Worm (Caenorhabditis elegans) whole organism, midembryonic: ENCODE measurements around the gene Y81B9A.2.

Experiments
- cog-1 ChIP-seq: sonication (generic microtip); optimal IDR thresholded peaks from 2 replicates; lab custom pipeline; 2016; ENCODE audit warnings: missing genetic modification characterization, missing compliant biosample characterization
- flt-1 ChIP-seq: fragments of 200-800 bp; sonication (Bioruptor generic); IDR thresholded peaks from 2 replicates; pipeline ENCODE4 v1.3.6; 2022; ENCODE audit warnings: missing genetic modification characterization, missing compliant biosample characterization
- klf-2 ChIP-seq: fragments of 200-800 bp; sonication (Bioruptor generic); conservative IDR thresholded peaks from 2 replicates; pipeline ENCODE4 v1.3.6; 2022; ENCODE audit warnings: missing genetic modification reagents, missing genetic modification characterization, missing compliant biosample characterization
- med-1 ChIP-seq: sonication (generic microtip); optimal IDR thresholded peaks from 2 replicates; lab custom pipeline; 2017; ENCODE audit warnings: missing genetic modification characterization, mild to moderate bottlenecking, missing compliant biosample characterization, antibody characterized with exemption, missing genetic modification reagents; ENCODE audit not compliant: insufficient read depth
- ref-1 ChIP-seq: fragments of 200-800 bp; sonication (Bioruptor generic); conservative IDR thresholded peaks from 2 replicates; pipeline ENCODE4 v1.3.6; 2022; ENCODE audit warnings: missing genetic modification reagents, missing genetic modification characterization, missing compliant biosample characterization
- tab-1 ChIP-seq: fragments of 200-800 bp; sonication (Bioruptor generic); IDR thresholded peaks from 2 replicates; pipeline ENCODE4 v1.3.6; 2022; ENCODE audit warnings: missing genetic modification characterization, missing compliant biosample characterization

DNA sequence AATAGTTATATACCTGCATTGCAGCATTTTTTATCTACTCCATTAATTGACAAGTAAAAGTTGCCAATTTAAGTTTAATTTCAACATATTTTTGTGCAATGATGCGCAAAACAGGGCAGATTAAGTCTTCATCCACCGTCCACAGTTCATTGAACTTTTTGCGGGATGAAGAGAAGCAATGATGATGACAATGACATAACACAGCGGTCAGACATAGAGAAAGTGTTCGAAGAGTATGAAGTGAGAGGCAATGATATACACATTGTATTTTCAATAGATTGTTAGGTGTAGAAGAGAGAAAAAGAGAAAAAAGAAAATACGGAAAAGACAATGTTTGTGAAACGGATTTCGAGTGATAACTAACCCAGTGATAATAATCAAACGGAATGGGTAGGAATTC lies 43.0 kb downstream of the Y81B9A.2 start:
- TF ChIP-seq med-1 (GFP tag; lab: Kevin White, UChicago) (no peak), ref-1 (GFP tag; lab: Robert Waterston, UW) (no peak), flt-1 (GFP tag; lab: Robert Waterston, UW) (no peak), cog-1 (tag; lab: Kevin White, UChicago) (no peak), tab-1 (no peak), klf-2 (GFP tag; lab: Robert Waterston, UW) (no peak)
